Worm (Caenorhabditis elegans): ENCODE results near the gene Y49F6B.13.
"Not testable (repeated sequence)": the region's sequence is repeated elsewhere in the genome, so short reads cannot be mapped to it uniquely, and the experiment has no call there.

Y49F6B.13 gene

DNA sequence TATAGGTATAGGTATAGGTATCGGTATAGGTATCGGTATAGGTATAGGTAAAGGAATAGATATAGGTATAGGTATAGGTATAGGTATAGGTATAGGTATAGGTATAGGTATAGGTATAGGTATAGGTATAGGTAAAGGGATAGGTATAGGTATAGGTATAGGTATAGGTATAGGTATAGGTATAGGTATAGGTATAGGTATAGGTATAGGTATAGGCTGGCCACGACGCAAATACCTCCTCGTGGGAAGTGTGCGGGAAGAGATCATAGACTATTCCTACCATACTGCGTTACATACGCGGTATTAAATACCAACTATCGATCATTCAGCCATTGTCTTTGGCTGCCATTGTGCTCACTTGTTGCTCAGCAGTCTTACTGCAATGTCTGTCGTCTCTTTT is 19.3 kb upstream of the Y49F6B.13 start, which contains the start of gene fbxb-112:
Gene fbxb-112 (plus strand): TSS at position 301 of the 400 bp plus-strand sequence.
- not testable (repeated sequence) for TF ChIP-seq elt-1 (tag; optimal IDR thresholded peaks at IDR 0.05); snpc-4 (tag; optimal IDR thresholded peaks at IDR 0.05); sma-3 (GFP tag; optimal IDR thresholded peaks at IDR 0.05)

DNA sequence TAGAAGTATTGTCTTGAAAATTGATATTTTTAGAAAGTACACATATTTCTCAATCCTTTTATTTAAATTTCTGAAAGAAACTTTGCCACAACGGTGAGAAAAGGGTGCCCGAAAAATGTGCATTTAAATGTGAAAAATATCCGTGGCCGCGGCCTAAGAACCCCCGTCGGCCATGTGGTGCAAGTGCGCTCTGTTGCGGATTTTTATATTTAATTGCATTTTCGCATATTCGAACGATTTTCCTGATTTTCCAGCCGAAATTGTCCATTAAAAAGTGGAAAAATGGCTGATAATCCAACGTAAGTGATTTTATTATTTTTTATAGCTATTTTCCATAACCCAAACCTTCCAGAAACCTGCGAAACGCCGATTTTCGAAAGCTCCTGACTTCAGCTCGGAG is 10.7 kb upstream of the Y49F6B.13 start, which contains the start of gene smu-2:
Gene smu-2 (plus strand): TSS at position 178 of the 400 bp plus-strand sequence.
- no peak for TF ChIP-seq egl-27 (tag; optimal IDR thresholded peaks at IDR 0.05)
- TF ChIP-seq unc-55 (GFP tag; optimal IDR thresholded peaks at IDR 0.05): peak; percentile 79
- TF ChIP-seq nhr-10 (tag; optimal IDR thresholded peaks at IDR 0.05): no peak
- peak; percentile 67 for TF ChIP-seq C34F6.9 (tag; optimal IDR thresholded peaks at IDR 0.05)
- peak; percentile 74 for TF ChIP-seq lin-13 (GFP tag; optimal IDR thresholded peaks at IDR 0.05)
- peak; percentile 53 for TF ChIP-seq sma-3 (GFP tag; optimal IDR thresholded peaks at IDR 0.05)
- TF ChIP-seq lsy-2 (tag; optimal IDR thresholded peaks at IDR 0.05): peak in 1 of 2 experiments; percentile 37
- peak; percentile 27 for TF ChIP-seq mab-5 (tag; optimal IDR thresholded peaks at IDR 0.05)
- TF ChIP-seq F13H6.1 (tag; optimal IDR thresholded peaks at IDR 0.05): peak; percentile 41

DNA sequence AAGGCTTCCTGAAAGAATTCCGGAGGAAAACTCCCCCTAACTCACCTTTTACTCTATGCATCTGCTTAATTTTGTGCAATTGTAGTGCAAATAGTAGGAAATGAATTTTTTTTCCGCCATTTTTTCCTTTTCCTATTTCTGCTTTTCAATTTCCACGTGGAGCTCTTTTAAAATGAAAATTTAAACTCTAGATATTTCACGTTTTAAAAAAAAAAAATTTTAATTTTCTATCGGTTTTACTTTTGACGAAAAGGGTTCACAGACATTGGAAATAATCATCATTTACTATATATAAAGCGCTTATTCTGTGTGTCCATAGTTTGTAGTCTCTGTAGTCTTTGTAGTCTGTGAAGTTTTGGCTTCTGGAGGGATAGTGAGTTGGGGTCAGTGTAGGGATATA is 10.1 kb upstream of the Y49F6B.13 start, which contains the start of gene Y49F6B.8:
Gene Y49F6B.8 (minus strand): TSS at position 101 of the 400 bp plus-strand sequence.
- no peak for TF ChIP-seq C34F6.9 (tag; optimal IDR thresholded peaks at IDR 0.05)

ce11 chrII:3477171-3477570 is 5.7 kb upstream of the Y49F6B.13 start, which contains the start of gene fbxb-104:
Gene fbxb-104 (minus strand): TSS chrII:3477271.
- TF ChIP-seq unc-39 (tag; optimal IDR thresholded peaks at IDR 0.05) (no peak), gmeb-1 (tag; optimal IDR thresholded peaks at IDR 0.05) (no peak), elt-1 (tag; optimal IDR thresholded peaks at IDR 0.05) (no peak), lsy-2 (tag; optimal IDR thresholded peaks at IDR 0.05) (no peak)

ce11 chrII:3476536-3476935 is 5.0 kb upstream of the Y49F6B.13 start:
- no peak for TF ChIP-seq nhr-12 (tag; optimal IDR thresholded peaks at IDR 0.05)
- no peak for TF ChIP-seq sma-3 (GFP tag; optimal IDR thresholded peaks at IDR 0.05)
- no peak for TF ChIP-seq nhr-129 (tag; optimal IDR thresholded peaks at IDR 0.05)
- TF ChIP-seq unc-55 (GFP tag; optimal IDR thresholded peaks at IDR 0.05): no peak
- no peak for TF ChIP-seq peb-1 (tag; optimal IDR thresholded peaks at IDR 0.05)
- no peak for TF ChIP-seq elt-1 (tag; optimal IDR thresholded peaks at IDR 0.05)
- TF ChIP-seq lin-39 (tag; optimal IDR thresholded peaks at IDR 0.05): no peak
- no peak for TF ChIP-seq ama-1 (optimal IDR thresholded peaks at IDR 0.05)
- TF ChIP-seq dmd-4 (tag; optimal IDR thresholded peaks at IDR 0.05): no peak
- no peak for TF ChIP-seq unc-39 (tag; optimal IDR thresholded peaks at IDR 0.05)
- TF ChIP-seq snpc-4 (tag; optimal IDR thresholded peaks at IDR 0.05): no peak
- no peak for TF ChIP-seq F13H6.1 (tag; optimal IDR thresholded peaks at IDR 0.05)
- TF ChIP-seq ztf-4 (tag; optimal IDR thresholded peaks at IDR 0.05): no peak

ce11 chrII:3473744-3474143 is 2.2 kb upstream of the Y49F6B.13 start, which contains the start of gene sdz-32:
Gene sdz-32 (plus strand): TSS chrII:3474044.
- no peak for TF ChIP-seq nhr-237 (tag; optimal IDR thresholded peaks at IDR 0.05)

ce11 chrII:3472817-3473216 is 1.3 kb upstream of the Y49F6B.13 start, which contains the start of gene Y49F6B.6:
Gene Y49F6B.6 (plus strand): TSS chrII:3473117.
- TF ChIP-seq nhr-237 (tag; optimal IDR thresholded peaks at IDR 0.05) (no peak), lin-39 (tag; optimal IDR thresholded peaks at IDR 0.05) (no peak), elt-1 (tag; optimal IDR thresholded peaks at IDR 0.05) (no peak), lin-13 (GFP tag; optimal IDR thresholded peaks at IDR 0.05) (no peak)

ce11 chrII:3472316-3472715 is 813 bp upstream of the Y49F6B.13 start, which contains the start of gene Y49F6B.12:
Gene Y49F6B.12 (minus strand): TSS chrII:3472416.
- TF ChIP-seq nhr-12 (tag; optimal IDR thresholded peaks at IDR 0.05) (no peak), sma-3 (GFP tag; optimal IDR thresholded peaks at IDR 0.05) (no peak), ztf-4 (tag; optimal IDR thresholded peaks at IDR 0.05) (no peak), gmeb-1 (tag; optimal IDR thresholded peaks at IDR 0.05) (no peak), snpc-4 (tag; optimal IDR thresholded peaks at IDR 0.05) (no peak), lsy-2 (tag; optimal IDR thresholded peaks at IDR 0.05) (no peak), ceh-16 (tag; optimal IDR thresholded peaks at IDR 0.05) (no peak)

ce11 chrII:3470549-3470948 is 954 bp downstream of the Y49F6B.13 start, which contains the start of gene Y49F6B.20:
Gene Y49F6B.20 (minus strand): TSS chrII:3470649.
- TF ChIP-seq ztf-1 (GFP tag; conservative IDR thresholded peaks at IDR 0.05) (no peak), Y55F3AM.14 (GFP tag; optimal IDR thresholded peaks at IDR 0.05) (no peak), C34F6.9 (tag; optimal IDR thresholded peaks at IDR 0.05) (no peak), unc-62 (GFP tag; optimal IDR thresholded peaks at IDR 0.05) (no peak), fos-1 (tag; optimal IDR thresholded peaks at IDR 0.05) (no peak), mdl-1 (tag; optimal IDR thresholded peaks at IDR 0.05) (no peak), F13H6.1 (tag; optimal IDR thresholded peaks at IDR 0.05) (no peak), elt-3 (tag; optimal IDR thresholded peaks at IDR 0.05) (no peak), ztf-11 (tag; optimal IDR thresholded peaks at IDR 0.05) (no peak), dmd-4 (tag; optimal IDR thresholded peaks at IDR 0.05) (no peak), ceh-16 (tag; optimal IDR thresholded peaks at IDR 0.05) (no peak), unc-39 (tag; optimal IDR thresholded peaks at IDR 0.05) (no peak), ceh-82 (tag; optimal IDR thresholded peaks at IDR 0.05) (no peak), nhr-25 (tag; optimal IDR thresholded peaks at IDR 0.05) (no peak)

Data from whole organism, L2 larva.